Fruit fly (Drosophila melanogaster) S2 (cell line): ENCODE results near the gene Ald2.

ENCODE experiments used
- CG8478 ChIP-seq: fragments of >200 bp; optimal IDR thresholded peaks from 2 replicates; lab custom pipeline; 2018
- CTCF ChIP-seq, 2 experiments: fragments of >200 bp; optimal IDR thresholded peaks; 2 replicates each; lab custom pipeline; 2018

DNA sequence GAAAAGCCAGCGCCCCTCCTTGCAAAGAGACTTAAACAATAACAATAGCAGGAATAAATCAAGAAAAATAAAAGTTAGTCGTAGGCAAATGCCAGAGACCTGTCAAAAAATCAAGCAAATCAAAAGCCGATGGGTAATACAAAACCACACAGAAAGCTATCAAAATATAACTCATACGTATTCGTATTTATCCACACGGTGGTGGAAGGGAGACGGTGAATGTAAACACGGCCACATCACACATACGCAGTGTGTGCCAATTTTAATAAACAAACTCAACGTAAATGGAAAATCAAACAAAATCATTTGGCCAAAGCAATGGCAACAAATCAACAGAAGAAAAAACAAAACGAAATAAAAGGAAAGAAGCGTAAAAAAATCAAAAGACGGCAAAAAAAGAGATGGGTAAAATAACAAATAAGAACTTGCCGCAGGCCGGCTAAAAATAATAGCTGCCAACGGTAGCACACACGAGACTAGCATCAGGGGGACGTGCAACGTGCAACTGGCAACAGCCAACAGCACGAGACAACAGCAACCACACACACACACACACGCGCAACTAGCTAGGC lies 28.8 kb downstream of the Ald2 start:
- TF ChIP-seq CG8478 (lab: Kevin White, UChicago) (no peak), CTCF (optimal IDR thresholded peaks at IDR 0.05; lab: Kevin White, UChicago) (no peak)
